Worm (Caenorhabditis elegans): ENCODE results near the gene F57C2.5.

ce11 chrII:14570541-14571160 is 42.6 kb upstream of the F57C2.5 start:
- TF ChIP-seq lsy-2 (tag; optimal IDR thresholded peaks at IDR 0.05): no peak
- TF ChIP-seq snpc-4 (tag; optimal IDR thresholded peaks at IDR 0.05): no peak
- TF ChIP-seq nhr-76 (tag; optimal IDR thresholded peaks at IDR 0.05): no peak
- no peak for TF ChIP-seq unc-62 (GFP tag; optimal IDR thresholded peaks at IDR 0.05)
- TF ChIP-seq mep-1 (tag; optimal IDR thresholded peaks at IDR 0.05): no peak
- no peak for TF ChIP-seq zip-8 (tag; optimal IDR thresholded peaks at IDR 0.05)
- no peak for TF ChIP-seq drap-1 (GFP tag; optimal IDR thresholded peaks at IDR 0.05)
- TF ChIP-seq ztf-11 (tag; optimal IDR thresholded peaks at IDR 0.05): no peak
